Worm (Caenorhabditis elegans): ENCODE measurements around the gene spp-6.
A peak's percentile ranks its signal among the peaks of the same experiment; 100 is the strongest.

Gene spp-6

DNA sequence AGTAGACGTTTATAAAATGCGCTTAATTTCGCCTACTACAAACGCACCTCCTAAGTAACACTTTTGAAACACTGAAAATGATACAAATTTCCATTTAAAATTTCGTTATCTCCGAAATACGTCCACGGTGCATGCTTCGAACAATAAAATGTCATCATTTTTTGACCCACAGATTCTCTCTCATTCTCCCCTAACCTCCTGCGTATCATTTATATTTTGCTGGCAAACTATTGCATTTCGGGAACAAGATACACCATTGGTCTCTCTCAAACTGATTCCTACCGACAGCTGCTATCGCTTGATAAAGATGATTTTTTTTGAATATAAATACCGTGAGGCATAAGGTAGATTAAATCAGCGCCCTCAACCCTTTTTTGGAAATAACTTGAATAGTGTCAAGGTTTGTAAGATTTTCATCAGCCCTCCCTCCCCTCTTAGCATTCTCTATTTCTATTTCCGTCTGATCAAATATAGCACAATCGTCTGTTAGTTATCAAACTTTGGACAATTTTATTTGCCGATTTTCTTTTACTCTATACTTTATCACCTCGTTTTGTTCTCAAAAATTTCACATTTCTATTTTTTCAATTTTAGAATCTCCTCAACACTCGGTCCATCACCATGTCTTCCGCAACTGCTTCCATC, 23.9 kb downstream of the spp-6 start, which contains the start of gene C07D8.6:
Gene C07D8.6, plus strand, starts transcription at position 595 of the 645 bp plus-strand sequence.
- no peak for TF ChIP-seq set-16 (GFP tag; IDR thresholded peaks at IDR 0.05)
- TF ChIP-seq F37D6.2 (tag; optimal IDR thresholded peaks at IDR 0.05), result no peak
- TF ChIP-seq D1046.2 (GFP tag; IDR thresholded peaks at IDR 0.05), result no peak
- no peak for TF ChIP-seq ceh-32 (tag; optimal IDR thresholded peaks at IDR 0.05; ENCODE audit: poor library complexity)
- no peak for TF ChIP-seq F26F4.8 (GFP tag; conservative IDR thresholded peaks at IDR 0.05)
- no peak for TF ChIP-seq lin-39 (tag; optimal IDR thresholded peaks at IDR 0.05)
- peak in 1 of 2 experiments; percentile 60 for TF ChIP-seq daf-16 (GFP tag; optimal IDR thresholded peaks at IDR 0.05)
- TF ChIP-seq daf-16 (tag; optimal IDR thresholded peaks at IDR 0.05), result peak; percentile 87
- peak in 1 of 2 experiments; percentile 28 for TF ChIP-seq unc-62 (GFP tag; optimal IDR thresholded peaks at IDR 0.05 in 1 of 2)
- no peak for TF ChIP-seq unc-62 (tag; optimal IDR thresholded peaks at IDR 0.05)
- TF ChIP-seq ztf-7 (tag; optimal IDR thresholded peaks at IDR 0.05), result no peak
- no peak for TF ChIP-seq dmd-8 (GFP tag; IDR thresholded peaks at IDR 0.05)
- TF ChIP-seq Y75B8A.6 (GFP tag; IDR thresholded peaks at IDR 0.05), result no peak
- no peak for TF ChIP-seq ceh-82 (tag; optimal IDR thresholded peaks at IDR 0.05)
- TF ChIP-seq ZK546.5 (tag; optimal IDR thresholded peaks at IDR 0.05), result no peak
- no peak for TF ChIP-seq cey-2 (tag; optimal IDR thresholded peaks at IDR 0.05; ENCODE audit: borderline replicate concordance, insufficient read depth)
- no peak for TF ChIP-seq fkh-10 (GFP tag; optimal IDR thresholded peaks at IDR 0.05)
- no peak for TF ChIP-seq zip-11 (GFP tag; IDR thresholded peaks at IDR 0.05)
- no peak for TF ChIP-seq nhr-10 (tag; optimal IDR thresholded peaks at IDR 0.05)
- peak; percentile 89 for TF ChIP-seq hlh-11 (tag; optimal IDR thresholded peaks at IDR 0.05)
- TF ChIP-seq nhr-42 (GFP tag; IDR thresholded peaks at IDR 0.05), result no peak
- TF ChIP-seq hlh-30 (tag; optimal IDR thresholded peaks at IDR 0.05; ENCODE audit: insufficient read depth), result peak; percentile 59
- peak; percentile 79 for TF ChIP-seq dve-1 (tag; optimal IDR thresholded peaks at IDR 0.05; ENCODE audit: insufficient read depth)
- no peak for TF ChIP-seq T20F7.1 (GFP tag; optimal IDR thresholded peaks at IDR 0.05)
- no peak for TF ChIP-seq lin-15B (tag; optimal IDR thresholded peaks at IDR 0.05)
- TF ChIP-seq pqm-1 (tag; optimal IDR thresholded peaks at IDR 0.05), result peak; percentile 95
- TF ChIP-seq vab-7 (GFP tag; IDR thresholded peaks at IDR 0.05), result no peak
- peak; percentile 77 for TF ChIP-seq lin-1 (GFP tag; IDR thresholded peaks at IDR 0.05)
- no peak for TF ChIP-seq zip-2 (tag; optimal IDR thresholded peaks at IDR 0.05)
- TF ChIP-seq saeg-2 (GFP tag; IDR thresholded peaks at IDR 0.05), result 0 out of 2 replicates have a peak, but pooled peaks have one; percentile 33
- no peak for TF ChIP-seq snpc-1.2 (GFP tag; IDR thresholded peaks at IDR 0.05)
- TF ChIP-seq ceh-28 (tag; optimal IDR thresholded peaks at IDR 0.05), result no peak
- no peak for TF ChIP-seq madf-5 (GFP tag; IDR thresholded peaks at IDR 0.05)
- TF ChIP-seq mdt-29 (GFP tag; IDR thresholded peaks at IDR 0.05), result no peak
- TF ChIP-seq egl-43 (GFP tag; IDR thresholded peaks at IDR 0.05), result no peak
- TF ChIP-seq dmd-6 (GFP tag; IDR thresholded peaks at IDR 0.05), result peak; percentile 86
- TF ChIP-seq zfp-3 (GFP tag; conservative IDR thresholded peaks at IDR 0.05), result no peak
- no peak for TF ChIP-seq dpl-1 (GFP tag; optimal IDR thresholded peaks at IDR 0.05)
- no peak for TF ChIP-seq daf-8 (GFP tag; IDR thresholded peaks at IDR 0.05)
- peak; percentile 95 for TF ChIP-seq nhr-28 (tag; optimal IDR thresholded peaks at IDR 0.05)
- peak; percentile 59 for TF ChIP-seq mep-1 (tag; optimal IDR thresholded peaks at IDR 0.05)
- TF ChIP-seq lin-13 (GFP tag; optimal IDR thresholded peaks at IDR 0.05), result no peak
- no peak for TF ChIP-seq unc-39 (tag; optimal IDR thresholded peaks at IDR 0.05)
- no peak for TF ChIP-seq pha-4 (GFP tag; IDR thresholded peaks at IDR 0.05)
- TF ChIP-seq pha-4 (tag; optimal IDR thresholded peaks at IDR 0.05), result no peak
- no peak for TF ChIP-seq madf-9 (GFP tag; conservative IDR thresholded peaks at IDR 0.05)
- no peak for TF ChIP-seq nhr-237 (tag; optimal IDR thresholded peaks at IDR 0.05)
- TF ChIP-seq nhr-25 (tag; optimal IDR thresholded peaks at IDR 0.05; ENCODE audit: borderline replicate concordance, insufficient read depth), result no peak
- no peak for TF ChIP-seq rbr-2 (tag; optimal IDR thresholded peaks at IDR 0.05)
- no peak for TF ChIP-seq lir-3 (tag; optimal IDR thresholded peaks at IDR 0.05)
- no peak for TF ChIP-seq unc-130 (GFP tag; optimal IDR thresholded peaks at IDR 0.05)
